Worm (Caenorhabditis elegans) whole organism, L4 larva: ENCODE measurements around the gene wdr-31.

Source experiments
- F10B5.3 ChIP-seq: sonication (generic microtip); optimal IDR thresholded peaks from 2 replicates; lab custom pipeline; 2016; ENCODE audit warnings: mild to moderate bottlenecking, missing genetic modification characterization, missing compliant biosample characterization
- F26F4.8 ChIP-seq: fragments of 200-800 bp; sonication (Bioruptor generic); conservative IDR thresholded peaks from 2 replicates; pipeline ENCODE4 v1.3.6; 2022; ENCODE audit warnings: missing genetic modification characterization, missing compliant biosample characterization
- F49E8.2 ChIP-seq: sonication (generic microtip); optimal IDR thresholded peaks from 2 replicates; lab custom pipeline; 2016; ENCODE audit warnings: missing compliant biosample characterization, mild to moderate bottlenecking, missing genetic modification characterization, borderline replicate concordance
- T26A8.4 ChIP-seq: fragments of 200-800 bp; sonication (Bioruptor generic); IDR thresholded peaks from 2 replicates; pipeline ENCODE4 v1.3.6; 2022; ENCODE audit warnings: missing genetic modification characterization, missing compliant biosample characterization
- Y105C5A.15 ChIP-seq: fragments of 200-800 bp; sonication (Bioruptor generic); IDR thresholded peaks from 2 replicates; pipeline ENCODE4 v1.3.6; 2022; ENCODE audit warnings: missing genetic modification characterization, missing compliant biosample characterization
- Y5F2A.4 ChIP-seq: fragments of 200-800 bp; sonication (Bioruptor generic); optimal IDR thresholded peaks from 2 replicates; lab custom pipeline; 2018; ENCODE audit warnings: mild to moderate bottlenecking, missing genetic modification characterization, missing compliant biosample characterization
- ZK546.5 ChIP-seq, 2 experiments: sonication (generic microtip); optimal IDR thresholded peaks; 2 replicates each; lab custom pipeline; 2017; ENCODE audit warnings: missing biosample characterization in 2 of 2, missing genetic modification characterization in 2 of 2
- aha-1 ChIP-seq: fragments of 150-350 bp; peaks from one replicate; lab custom pipeline; 2014; ENCODE audit warnings: missing biosample characterization, missing genetic modification characterization
- ama-1 ChIP-seq: fragments of 150-350 bp; optimal IDR thresholded peaks from 2 replicates; lab custom pipeline; 2014; ENCODE audit warnings: inconsistent platforms, mixed read lengths
- ceh-28 ChIP-seq: fragments of 150-350 bp; optimal IDR thresholded peaks from 2 replicates; lab custom pipeline; 2014; ENCODE audit warnings: missing biosample characterization, missing genetic modification reagents, missing genetic modification characterization
- daf-12 ChIP-seq: fragments of 150-350 bp; optimal IDR thresholded peaks from 2 replicates; lab custom pipeline; 2014; ENCODE audit warnings: missing biosample characterization, missing genetic modification reagents, missing genetic modification characterization
- daf-16 ChIP-seq, 3 experiments: sonication (generic microtip); optimal IDR thresholded peaks; 2 replicates each; lab custom pipeline; 2016 to 2017; ENCODE audit warnings: missing genetic modification characterization in 3 of 3, missing genetic modification reagents in 3 of 3, mild to moderate bottlenecking in 2 of 3, missing compliant biosample characterization in 2 of 3, missing biosample characterization in 1 of 3, moderate library complexity in 1 of 3
- daf-19 ChIP-seq: fragments of 200-800 bp; sonication (Bioruptor generic); conservative IDR thresholded peaks from 2 replicates; pipeline ENCODE4 v1.3.6; 2022; ENCODE audit warnings: missing genetic modification characterization, missing compliant biosample characterization
- daf-8 ChIP-seq: fragments of 200-800 bp; sonication (Bioruptor generic); IDR thresholded peaks from 2 replicates; pipeline ENCODE4 v1.3.6; 2022; ENCODE audit warnings: missing genetic modification characterization, missing compliant biosample characterization
- dmd-6 ChIP-seq: fragments of 200-800 bp; sonication (Bioruptor generic); IDR thresholded peaks from 2 replicates; pipeline ENCODE4 v1.3.6; 2022; ENCODE audit warnings: missing genetic modification reagents, missing genetic modification characterization, missing compliant biosample characterization
- dpl-1 ChIP-seq: fragments of 150-350 bp; optimal IDR thresholded peaks from 2 replicates; lab custom pipeline; 2014; ENCODE audit warnings: missing biosample characterization, missing genetic modification reagents, missing genetic modification characterization
- duxl-1 ChIP-seq: sonication (generic microtip); optimal IDR thresholded peaks from 2 replicates; lab custom pipeline; 2016; ENCODE audit warnings: mild to moderate bottlenecking, missing genetic modification characterization, moderate library complexity, missing compliant biosample characterization; ENCODE audit not compliant: poor library complexity
- egl-27 ChIP-seq: sonication (generic microtip); optimal IDR thresholded peaks from 3 replicates; lab custom pipeline; 2017; ENCODE audit warnings: missing biosample characterization, missing genetic modification reagents, missing genetic modification characterization
- egl-43 ChIP-seq: fragments of 200-800 bp; sonication (Bioruptor generic); IDR thresholded peaks from 2 replicates; pipeline ENCODE4 v1.3.6; 2022; ENCODE audit warnings: missing genetic modification reagents, missing genetic modification characterization, missing compliant biosample characterization
- fkh-10 ChIP-seq: fragments of 150-350 bp; optimal IDR thresholded peaks from 2 replicates; lab custom pipeline; 2014; ENCODE audit warnings: missing biosample characterization, missing genetic modification reagents, missing genetic modification characterization
- hif-1 ChIP-seq, 2 experiments: sonication (generic microtip); optimal IDR thresholded peaks; 2 replicates each; lab custom pipeline; 2016 to 2017; ENCODE audit warnings: missing compliant biosample characterization in 2 of 2, missing genetic modification characterization in 2 of 2, missing genetic modification reagents in 2 of 2, missing genotype in 2 of 2, mild to moderate bottlenecking in 1 of 2
- lin-1 ChIP-seq: fragments of 200-800 bp; sonication (Bioruptor generic); IDR thresholded peaks from 2 replicates; pipeline ENCODE4 v1.3.6; 2022; ENCODE audit warnings: missing genetic modification reagents, missing genetic modification characterization, missing compliant biosample characterization
- lsy-2 ChIP-seq, 2 experiments: fragments of 150-350 bp in 1 of 2; sonication (generic microtip) in 1 of 2; optimal IDR thresholded peaks; 2 replicates each; lab custom pipeline; 2014 to 2017; ENCODE audit warnings: missing biosample characterization in 2 of 2, missing genetic modification characterization in 2 of 2
- madf-5 ChIP-seq, 2 experiments: fragments of 200-800 bp; sonication (Bioruptor generic); IDR thresholded peaks; 2 replicates each; pipeline ENCODE4 v1.3.6; 2022; ENCODE audit warnings: missing compliant biosample characterization in 2 of 2, missing genetic modification characterization in 2 of 2
- mep-1 ChIP-seq: fragments of 150-350 bp; sonication (generic microtip); optimal IDR thresholded peaks from 3 replicates; lab custom pipeline; 2014; ENCODE audit warnings: missing biosample characterization, missing genetic modification characterization
- mxl-2 ChIP-seq: fragments of 200-800 bp; sonication (Bioruptor generic); conservative IDR thresholded peaks from 2 replicates; pipeline ENCODE4 v1.3.6; 2022; ENCODE audit warnings: missing genetic modification reagents, missing genetic modification characterization, missing compliant biosample characterization
- nhr-102 ChIP-seq: sonication (generic microtip); optimal IDR thresholded peaks from 2 replicates; lab custom pipeline; 2016; ENCODE audit warnings: mild to moderate bottlenecking, missing genetic modification characterization, moderate library complexity, missing compliant biosample characterization
- nhr-11 ChIP-seq: fragments of 150-350 bp; optimal IDR thresholded peaks from 2 replicates; lab custom pipeline; 2014; ENCODE audit warnings: missing biosample characterization, missing genetic modification characterization
- nhr-41 ChIP-seq: fragments of 200-800 bp; sonication (Bioruptor generic); IDR thresholded peaks from 2 replicates; pipeline ENCODE4 v1.3.6; 2022; ENCODE audit warnings: missing genetic modification reagents, missing genetic modification characterization, missing compliant biosample characterization
- set-16 ChIP-seq: fragments of 200-800 bp; sonication (Bioruptor generic); IDR thresholded peaks from 2 replicates; pipeline ENCODE4 v1.3.6; 2022; ENCODE audit warnings: missing genetic modification reagents, missing genetic modification characterization, missing compliant biosample characterization
- skn-1 ChIP-seq: fragments of 150-350 bp; optimal IDR thresholded peaks from 2 replicates; lab custom pipeline; 2014; ENCODE audit warnings: missing biosample characterization, missing genetic modification characterization
- spr-3 ChIP-seq: fragments of 200-800 bp; sonication (Bioruptor generic); optimal IDR thresholded peaks from 2 replicates; lab custom pipeline; 2018; ENCODE audit warnings: mild to moderate bottlenecking, missing genetic modification characterization, missing compliant biosample characterization
- tra-1 ChIP-seq: fragments of 200-800 bp; sonication (Bioruptor generic); IDR thresholded peaks from 2 replicates; pipeline ENCODE4 v1.3.6; 2022; ENCODE audit warnings: missing genetic modification reagents, missing genetic modification characterization, missing compliant biosample characterization
- unc-130 ChIP-seq: sonication (generic microtip); optimal IDR thresholded peaks from 2 replicates; lab custom pipeline; 2016; ENCODE audit warnings: missing genetic modification reagents, missing genetic modification characterization, missing compliant biosample characterization
- zag-1 ChIP-seq: fragments of 150-350 bp; optimal IDR thresholded peaks from 2 replicates; lab custom pipeline; 2014; ENCODE audit warnings: missing biosample characterization, missing genetic modification characterization
- zfp-2 ChIP-seq: sonication (generic microtip); optimal IDR thresholded peaks from 2 replicates; lab custom pipeline; 2016; ENCODE audit warnings: mild to moderate bottlenecking, missing genetic modification characterization, missing compliant biosample characterization
- zip-2 ChIP-seq: fragments of 150-350 bp; optimal IDR thresholded peaks from 2 replicates; lab custom pipeline; 2014; ENCODE audit warnings: missing biosample characterization, missing genetic modification characterization

wdr-31 gene

DNA sequence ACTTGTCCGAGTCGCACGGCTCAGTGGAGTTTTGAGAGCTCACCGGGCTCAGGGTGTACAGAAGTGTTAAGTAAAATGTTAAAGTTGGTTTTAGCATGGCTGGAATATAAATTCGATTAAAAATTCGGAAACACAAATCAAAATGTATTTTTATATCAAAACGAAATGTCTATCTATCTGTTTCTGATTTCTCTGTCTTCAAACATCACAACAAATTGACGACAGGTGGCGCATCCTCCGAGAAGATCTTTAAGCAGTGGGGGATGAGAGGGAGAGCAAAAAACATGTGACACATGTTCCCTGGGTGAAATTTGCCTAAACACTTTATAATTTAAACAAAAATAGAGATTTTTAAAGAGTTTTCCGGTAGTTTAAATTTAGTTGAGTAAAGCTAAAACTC, 33.9 kb upstream of the wdr-31 start, which contains the start of gene F08D12.7:
F08D12.7 (minus strand) TSS at position 101 of the 400 bp plus-strand sequence.
- TF ChIP-seq nhr-11 (tag; lab: Kevin White, UChicago) (no peak), daf-16 (GFP tag; optimal IDR thresholded peaks at IDR 0.05; lab: Kevin White, UChicago) (peak in 1 of 2 experiments; percentile 36), daf-16 (tag; optimal IDR thresholded peaks at IDR 0.05; lab: Kevin White, UChicago) (no peak), ceh-28 (tag; lab: Kevin White, UChicago) (no peak), egl-43 (GFP tag; lab: Robert Waterston, UW) (no peak), set-16 (GFP tag; lab: Robert Waterston, UW) (no peak), Y105C5A.15 (GFP tag; lab: Robert Waterston, UW) (no peak), aha-1 (tag; lab: Kevin White, UChicago) (no peak), hif-1 (tag; optimal IDR thresholded peaks at IDR 0.05; lab: Kevin White, UChicago) (no peak), ZK546.5 (tag; optimal IDR thresholded peaks at IDR 0.05; lab: Kevin White, UChicago) (no peak)

DNA sequence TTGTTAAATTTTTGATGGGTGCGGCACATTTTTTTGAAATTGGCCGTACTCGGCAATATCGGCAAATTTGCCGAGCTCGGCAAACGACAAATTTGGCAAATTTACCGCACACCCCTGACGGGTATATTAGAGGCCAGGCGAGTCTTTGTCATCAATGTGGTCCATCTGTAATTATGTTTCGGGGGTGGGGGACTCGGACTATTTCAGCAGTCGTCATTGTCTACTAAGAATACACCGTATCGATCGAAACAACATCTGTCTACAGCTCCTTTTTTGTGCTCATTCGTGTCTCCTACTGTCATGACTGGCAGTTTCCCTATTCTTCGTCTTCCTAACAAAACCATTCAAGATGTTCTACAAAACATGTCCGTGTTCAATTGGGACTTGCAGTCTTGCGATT, 31.2 kb upstream of the wdr-31 start, which contains the start of gene F08D12.15:
F08D12.15 (plus strand) TSS at position 301 of the 400 bp plus-strand sequence.
- TF ChIP-seq tra-1 (GFP tag; lab: Robert Waterston, UW) (no peak), daf-12 (tag; lab: Kevin White, UChicago) (no peak), dpl-1 (GFP tag; lab: Kevin White, UChicago) (no peak), daf-8 (GFP tag; lab: Robert Waterston, UW) (no peak), mep-1 (no peak), lin-1 (GFP tag; lab: Robert Waterston, UW) (no peak), T26A8.4 (GFP tag; lab: Robert Waterston, UW) (no peak), duxl-1 (tag; lab: Kevin White, UChicago) (no peak), F10B5.3 (tag; lab: Kevin White, UChicago) (no peak), ZK546.5 (tag; optimal IDR thresholded peaks at IDR 0.05; lab: Kevin White, UChicago) (no peak), dmd-6 (GFP tag; lab: Robert Waterston, UW) (no peak), egl-43 (GFP tag; lab: Robert Waterston, UW) (no peak), egl-27 (no peak)

DNA sequence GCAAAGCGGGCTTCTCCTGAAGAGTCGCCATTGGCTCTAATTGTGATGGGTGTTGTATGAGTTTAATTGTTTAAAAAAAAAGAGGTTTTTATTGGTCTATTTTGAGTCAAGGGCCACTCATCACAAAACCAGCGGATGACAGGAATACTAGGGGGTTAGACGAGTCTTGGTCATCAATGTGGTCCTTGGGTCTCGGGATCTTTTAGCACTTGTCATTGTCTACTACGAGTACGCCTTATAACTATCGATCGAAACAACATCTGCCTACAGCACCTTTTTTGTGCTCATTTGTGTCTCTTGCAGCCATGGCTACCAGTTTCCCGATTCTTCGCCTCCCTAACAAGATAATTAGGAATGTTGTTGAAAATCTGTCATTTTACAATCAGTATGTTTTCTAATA, 29.6 kb upstream of the wdr-31 start, which contains the start of gene fbxb-108:
fbxb-108 (plus strand) TSS at position 301 of the 400 bp plus-strand sequence.
- TF ChIP-seq F26F4.8, result no peak
- TF ChIP-seq nhr-102, result no peak
- TF ChIP-seq nhr-41 (GFP tag; lab: Robert Waterston, UW), result no peak
- no peak for TF ChIP-seq unc-130
- no peak for TF ChIP-seq egl-43 (GFP tag; lab: Robert Waterston, UW)
- no peak for TF ChIP-seq daf-19 (GFP tag; lab: Robert Waterston, UW)
- TF ChIP-seq madf-5 (GFP tag; IDR thresholded peaks at IDR 0.05; lab: Robert Waterston, UW), result no peak
- no peak for TF ChIP-seq zip-2 (tag; lab: Kevin White, UChicago)
- no peak for TF ChIP-seq daf-8 (GFP tag; lab: Robert Waterston, UW)
- no peak for TF ChIP-seq skn-1 (tag; lab: Kevin White, UChicago)
- TF ChIP-seq F49E8.2, result no peak
- no peak for TF ChIP-seq lsy-2 (tag; optimal IDR thresholded peaks at IDR 0.05; lab: Kevin White, UChicago)
- no peak for TF ChIP-seq zag-1
- TF ChIP-seq fkh-10 (GFP tag; lab: Kevin White, UChicago), result no peak
- TF ChIP-seq Y5F2A.4 (GFP tag; lab: Kevin White, UChicago), result no peak
- no peak for TF ChIP-seq mxl-2 (GFP tag; lab: Robert Waterston, UW)
- no peak for TF ChIP-seq zfp-2 (tag; lab: Kevin White, UChicago)
- TF ChIP-seq spr-3 (GFP tag; lab: Kevin White, UChicago), result no peak
- TF ChIP-seq ama-1, result no peak
- TF ChIP-seq, all 104 proteins: peak for 0
